Fruit fly (Drosophila melanogaster) whole organism, wandering third instar larva: Measurements from ENCODE around the gene nkt.

Experiments
- Abd-B ChIP-seq: fragments of >200 bp; optimal IDR thresholded peaks from 2 replicates; lab custom pipeline; 2017; ENCODE audit warnings: missing biosample characterization, missing genetic modification characterization
- CG32264 ChIP-seq: fragments of 200-800 bp; sonication (Bioruptor generic); optimal IDR thresholded peaks from 2 replicates; lab custom pipeline; 2016; ENCODE audit warnings: missing biosample characterization, missing genetic modification characterization
- CrebA ChIP-seq: fragments of 200-800 bp; sonication (Bioruptor generic); optimal IDR thresholded peaks from 2 replicates; lab custom pipeline; 2016; ENCODE audit warnings: missing biosample characterization, mild to moderate bottlenecking, missing genetic modification characterization, borderline replicate concordance
- Dfd ChIP-seq: fragments of >200 bp; optimal IDR thresholded peaks from 2 replicates; lab custom pipeline; 2017; ENCODE audit warnings: missing biosample characterization, missing genetic modification characterization
- Dif ChIP-seq: fragments of 200-275, 200-300 bp; sonication (Bioruptor generic); optimal IDR thresholded peaks from 2 replicates; lab custom pipeline; 2018; ENCODE audit warnings: missing biosample characterization, missing genetic modification characterization; ENCODE audit not compliant: partially characterized antibody
- GATAd ChIP-seq: sonication (Bioruptor generic); optimal IDR thresholded peaks from 2 replicates; lab custom pipeline; 2016; ENCODE audit warnings: missing biosample characterization, missing genetic modification characterization
- HLH106 ChIP-seq: fragments of 200-800 bp; optimal IDR thresholded peaks from 3 replicates; lab custom pipeline; 2019; ENCODE audit warnings: missing biosample characterization, mild to moderate bottlenecking, missing genetic modification characterization, moderate library complexity
- Hnf4 ChIP-seq: fragments of 200-800 bp; sonication (Bioruptor generic); optimal IDR thresholded peaks from 2 replicates; lab custom pipeline; 2016; ENCODE audit warnings: missing biosample characterization, mild to moderate bottlenecking, missing genetic modification characterization
- Hr78 ChIP-seq: fragments of >200 bp; optimal IDR thresholded peaks from 2 replicates; lab custom pipeline; 2017; ENCODE audit warnings: missing biosample characterization, missing genetic modification characterization
- Hr83 ChIP-seq: fragments of 200-300 bp; sonication (Bioruptor generic); optimal IDR thresholded peaks from 2 replicates; lab custom pipeline; 2016; ENCODE audit warnings: missing biosample characterization, mild to moderate bottlenecking, missing genetic modification characterization, moderate library complexity; ENCODE audit not compliant: poor library complexity, severe bottlenecking
- Jra ChIP-seq: sonication (Bioruptor generic); optimal IDR thresholded peaks from 2 replicates; lab custom pipeline; 2016; ENCODE audit warnings: missing biosample characterization, missing genetic modification characterization
- Mio ChIP-seq: sonication (Bioruptor generic); optimal IDR thresholded peaks from 2 replicates; lab custom pipeline; 2016; ENCODE audit warnings: missing biosample characterization, missing genetic modification characterization
- Myc ChIP-seq: fragments of >200 bp; optimal IDR thresholded peaks from 2 replicates; lab custom pipeline; 2017
- OdsH ChIP-seq: fragments of 200-800 bp; sonication (Bioruptor generic); optimal IDR thresholded peaks from 2 replicates; lab custom pipeline; 2016; ENCODE audit warnings: missing biosample characterization, mild to moderate bottlenecking, missing genetic modification characterization
- Rel ChIP-seq, 2 experiments: fragments of 200-800 bp; sonication (Bioruptor generic) in 1 of 2; optimal IDR thresholded peaks; 2 replicates in 1 of 2; 3 replicates in 1 of 2; lab custom pipeline; 2016 to 2019; ENCODE audit warnings: mild to moderate bottlenecking in 2 of 2, missing biosample characterization in 2 of 2, missing genetic modification characterization in 2 of 2, moderate library complexity in 1 of 2
- Sp1 ChIP-seq: fragments of 200-800 bp; sonication (Bioruptor generic); optimal IDR thresholded peaks from 3 replicates; lab custom pipeline; 2019; ENCODE audit warnings: missing biosample characterization, mild to moderate bottlenecking, missing genetic modification characterization, moderate library complexity
- Vsx2 ChIP-seq: fragments of 200-300, 225-300 bp; sonication (Bioruptor generic); optimal IDR thresholded peaks from 2 replicates; lab custom pipeline; 2018; ENCODE audit warnings: missing biosample characterization, missing genetic modification characterization; ENCODE audit not compliant: partially characterized antibody
- br ChIP-seq: fragments of 200-800 bp; sonication (Bioruptor generic); optimal IDR thresholded peaks from 2 replicates; lab custom pipeline; 2016; ENCODE audit warnings: missing biosample characterization, missing genetic modification characterization
- brk ChIP-seq: fragments of 200-800 bp; sonication (Bioruptor generic); optimal IDR thresholded peaks from 2 replicates; lab custom pipeline; 2016; ENCODE audit warnings: missing biosample characterization, mild to moderate bottlenecking, missing genetic modification characterization
- dl ChIP-seq, 2 experiments: fragments of 175-275, 200-275 bp in 1 of 2; fragments of 200-275 bp in 1 of 2; sonication (Bioruptor generic); optimal IDR thresholded peaks; lab custom pipeline; 2018; ENCODE audit warnings: mild to moderate bottlenecking in 2 of 2, missing biosample characterization in 2 of 2, missing genetic modification characterization in 2 of 2, moderate library complexity in 2 of 2; ENCODE audit not compliant: partially characterized antibody in 2 of 2, insufficient read depth in 1 of 2
- dmrt93B ChIP-seq: fragments of 200-800 bp; sonication (Bioruptor generic); optimal IDR thresholded peaks from 2 replicates; lab custom pipeline; 2018; ENCODE audit warnings: missing biosample characterization, mild to moderate bottlenecking, missing genetic modification characterization
- dsf ChIP-seq: sonication (Bioruptor generic); optimal IDR thresholded peaks from 2 replicates; lab custom pipeline; 2016; ENCODE audit warnings: missing biosample characterization, missing genetic modification characterization, borderline replicate concordance
- ey ChIP-seq: fragments of 200-800 bp; sonication (Bioruptor generic); optimal IDR thresholded peaks from 2 replicates; lab custom pipeline; 2016; ENCODE audit warnings: missing biosample characterization, missing genetic modification characterization
- foxo ChIP-seq, 2 experiments: fragments of 200-800 bp; sonication (Bioruptor generic); optimal IDR thresholded peaks; 2 replicates in 1 of 2; 3 replicates in 1 of 2; lab custom pipeline; 2016 to 2017; ENCODE audit warnings: missing biosample characterization in 2 of 2, missing genetic modification characterization in 2 of 2
- fru ChIP-seq: fragments of 200-800 bp; sonication (Bioruptor generic); optimal IDR thresholded peaks from 3 replicates; lab custom pipeline; 2016; ENCODE audit warnings: missing biosample characterization, mild to moderate bottlenecking, missing genetic modification characterization
- h ChIP-seq: fragments of 200-800 bp; sonication (Bioruptor generic); optimal IDR thresholded peaks from 3 replicates; lab custom pipeline; 2016; ENCODE audit warnings: missing biosample characterization, mild to moderate bottlenecking, missing genetic modification characterization
- jim ChIP-seq: fragments of 175-275, 200-325 bp; sonication (Bioruptor generic); optimal IDR thresholded peaks from 2 replicates; lab custom pipeline; 2016; ENCODE audit warnings: missing biosample characterization, mild to moderate bottlenecking, missing genetic modification characterization
- lola ChIP-seq: fragments of >200 bp; optimal IDR thresholded peaks from 2 replicates; lab custom pipeline; 2017; ENCODE audit warnings: missing biosample characterization, missing genetic modification characterization
- pan ChIP-seq: fragments of >200 bp; optimal IDR thresholded peaks from 2 replicates; lab custom pipeline; 2017
- psq ChIP-seq: fragments of 200-800 bp; sonication (Bioruptor generic); optimal IDR thresholded peaks from 3 replicates; lab custom pipeline; 2017; ENCODE audit warnings: missing biosample characterization, mild to moderate bottlenecking, missing genetic modification characterization, moderate library complexity
- rgr ChIP-seq: fragments of 200-800 bp; sonication (Bioruptor generic); optimal IDR thresholded peaks from 3 replicates; lab custom pipeline; 2016; ENCODE audit warnings: missing biosample characterization, mild to moderate bottlenecking, missing genetic modification characterization
- sage ChIP-seq: fragments of 200-800 bp; sonication (Bioruptor generic); optimal IDR thresholded peaks from 2 replicates; lab custom pipeline; 2016; ENCODE audit warnings: missing biosample characterization, mild to moderate bottlenecking, missing genetic modification characterization
- sv ChIP-seq: fragments of 200-800 bp; sonication (Bioruptor generic); optimal IDR thresholded peaks from 3 replicates; lab custom pipeline; 2016; ENCODE audit warnings: missing biosample characterization, missing genetic modification characterization
- tai ChIP-seq: sonication (Bioruptor generic); optimal IDR thresholded peaks from 2 replicates; lab custom pipeline; 2016; ENCODE audit warnings: missing biosample characterization, missing genetic modification characterization
- usp ChIP-seq: fragments of >200 bp; optimal IDR thresholded peaks from 2 replicates; lab custom pipeline; 2017; ENCODE audit warnings: missing biosample characterization, missing genetic modification characterization
- woc ChIP-seq: sonication (Bioruptor generic); optimal IDR thresholded peaks from 2 replicates; lab custom pipeline; 2016; ENCODE audit warnings: missing biosample characterization, mild to moderate bottlenecking, missing genetic modification characterization

nkt gene

DNA sequence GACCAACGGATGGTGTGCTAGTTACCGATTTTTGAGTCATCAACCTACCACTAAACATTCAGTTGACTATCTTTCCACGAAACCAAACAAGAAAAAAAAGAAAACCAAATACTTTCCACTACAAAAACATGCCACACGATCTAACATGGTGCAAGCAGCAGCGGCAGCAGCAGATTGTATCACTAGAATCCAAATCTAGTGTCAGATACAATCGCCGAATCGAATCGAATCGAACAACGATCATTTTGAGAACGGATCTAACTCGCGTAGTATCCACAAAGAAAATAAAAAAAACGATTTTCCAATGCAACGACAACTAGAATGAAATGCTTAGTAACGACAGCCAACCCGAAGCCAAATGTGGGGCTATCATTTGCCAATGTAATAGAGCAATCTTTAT is 26.6 kb downstream of the nkt start:
- TF ChIP-seq OdsH, result no peak
- TF ChIP-seq Dif (GFP tag; lab: Kevin White, UChicago), result no peak

dm6 chr3L:11233547-11233946 is 32.4 kb downstream of the nkt start:
- peak; percentile 55 for TF ChIP-seq brk (GFP tag; lab: Kevin White, UChicago)
- TF ChIP-seq tai (GFP tag; lab: Kevin White, UChicago), result peak; percentile 12
- no peak for TF ChIP-seq Rel (GFP tag; optimal IDR thresholded peaks at IDR 0.05; lab: Kevin White, UChicago)
- TF ChIP-seq Rel (tag; optimal IDR thresholded peaks at IDR 0.05; lab: Kevin White, UChicago), result peak; percentile 27
- no peak for TF ChIP-seq dsf (GFP tag; lab: Kevin White, UChicago)
- TF ChIP-seq h (GFP tag; lab: Kevin White, UChicago), result peak; percentile 3

- TF ChIP-seq HLH106 (tag; lab: Kevin White, UChicago) (no peak), pan (lab: Kevin White, UChicago) (no peak), dsf (GFP tag; lab: Kevin White, UChicago) (no peak), CrebA (GFP tag; lab: Kevin White, UChicago) (no peak), CG32264 (GFP tag; lab: Kevin White, UChicago) (no peak), Mio (GFP tag; lab: Kevin White, UChicago) (no peak), Vsx2 (GFP tag; lab: Kevin White, UChicago) (no peak), usp (no peak), fru (GFP tag; lab: Kevin White, UChicago) (no peak), Hr83 (GFP tag; lab: Kevin White, UChicago) (no peak), Hnf4 (no peak), Hr78 (GFP tag; lab: Kevin White, UChicago) (no peak), dmrt93B (no peak), dl (GFP tag; optimal IDR thresholded peaks at IDR 0.05; lab: Kevin White, UChicago; ENCODE audit: insufficient read depth in 1 of 2, partially characterized antibody in 2 of 2) (no peak), Abd-B (GFP tag; lab: Kevin White, UChicago) (no peak), Dif (GFP tag; lab: Kevin White, UChicago) (no peak), Myc (lab: Kevin White, UChicago) (no peak), lola (GFP tag; lab: Kevin White, UChicago) (no peak)
These were observed 35.0 kb downstream of the nkt start, which contains the start of gene Ir68a for dm6 chr3L:11236118-11236517. Gene Ir68a (minus strand): TSS chr3L:11236218.

DNA sequence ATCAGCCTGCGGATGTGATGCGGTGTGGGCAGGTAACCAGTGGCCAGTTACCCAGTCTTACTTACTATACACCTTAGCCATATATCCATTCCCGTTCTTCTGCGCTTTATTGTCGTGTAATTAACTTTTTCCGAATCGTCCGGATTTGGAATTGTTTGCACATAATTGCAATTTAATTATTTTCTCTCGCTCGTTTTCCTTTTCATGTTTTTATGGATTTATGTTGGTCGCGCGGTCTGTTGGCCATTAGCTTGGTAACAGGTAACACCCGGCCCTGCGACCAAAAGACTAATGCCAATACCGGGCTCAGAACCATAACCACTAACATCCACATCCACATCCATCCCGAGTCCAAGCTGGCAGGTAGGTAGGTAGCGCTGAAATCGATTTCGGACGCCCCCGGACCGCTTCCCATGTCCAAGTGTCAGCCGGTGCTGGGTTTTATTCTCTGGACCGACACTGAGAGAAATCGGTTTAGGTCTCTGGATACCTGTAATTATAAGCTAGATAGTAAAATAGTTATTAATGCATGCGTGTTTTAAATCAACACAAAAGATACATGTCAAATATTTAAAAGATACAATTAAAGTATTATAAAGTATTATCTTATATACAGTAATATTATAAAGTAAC is 36.1 kb downstream of the nkt start:
- no peak for TF ChIP-seq ey (GFP tag; lab: Kevin White, UChicago)
- TF ChIP-seq Dif (GFP tag; lab: Kevin White, UChicago), result peak; percentile 40
- TF ChIP-seq woc, result peak; percentile 25
- TF ChIP-seq rgr (GFP tag; lab: Kevin White, UChicago), result no peak
- no peak for TF ChIP-seq Mio (GFP tag; lab: Kevin White, UChicago)
- TF ChIP-seq Dfd (GFP tag; lab: Kevin White, UChicago), result no peak
- TF ChIP-seq Hr83 (GFP tag; lab: Kevin White, UChicago), result no peak
- peak; percentile 31 for TF ChIP-seq HLH106 (tag; lab: Kevin White, UChicago)

dm6 chr3L:11239191-11239641 is 38.1 kb downstream of the nkt start:
- TF ChIP-seq Mio (GFP tag; lab: Kevin White, UChicago) (no peak), Myc (lab: Kevin White, UChicago) (no peak), Hr78 (GFP tag; lab: Kevin White, UChicago) (no peak), Jra (GFP tag; lab: Kevin White, UChicago) (no peak), sv (no peak), dmrt93B (no peak), Vsx2 (GFP tag; lab: Kevin White, UChicago) (no peak), woc (no peak), Rel (GFP tag; optimal IDR thresholded peaks at IDR 0.05; lab: Kevin White, UChicago) (no peak), Rel (tag; optimal IDR thresholded peaks at IDR 0.05; lab: Kevin White, UChicago) (peak; percentile 5), Dif (GFP tag; lab: Kevin White, UChicago) (no peak), Hr83 (GFP tag; lab: Kevin White, UChicago) (no peak), OdsH (no peak), lola (GFP tag; lab: Kevin White, UChicago) (no peak), dl (GFP tag; optimal IDR thresholded peaks at IDR 0.05; lab: Kevin White, UChicago; ENCODE audit: insufficient read depth in 1 of 2, partially characterized antibody in 2 of 2) (no peak), HLH106 (tag; lab: Kevin White, UChicago) (no peak), rgr (GFP tag; lab: Kevin White, UChicago) (peak; percentile 18), Dfd (GFP tag; lab: Kevin White, UChicago) (no peak), br (peak; percentile 55), Sp1 (no peak), GATAd (GFP tag; lab: Kevin White, UChicago) (no peak), Abd-B (GFP tag; lab: Kevin White, UChicago) (no peak), usp (no peak), dsf (GFP tag; lab: Kevin White, UChicago) (no peak), psq (GFP tag; lab: Kevin White, UChicago) (peak; percentile 2), foxo (GFP tag; optimal IDR thresholded peaks at IDR 0.05; lab: Kevin White, UChicago) (peak in 1 of 2 experiments; percentile 1), Hnf4 (no peak), jim (GFP tag; lab: Kevin White, UChicago) (no peak), sage (GFP tag; lab: Kevin White, UChicago) (no peak), brk (GFP tag; lab: Kevin White, UChicago) (no peak)
